Fruit fly (Drosophila melanogaster) whole organism, pupa: ENCODE data around the gene CG15882.

Source experiments
- CG10348 ChIP-seq: fragments of 200-800 bp; sonication (Bioruptor generic); IDR thresholded peaks from 2 replicates; pipeline ENCODE4 v1.3.6; 2022; ENCODE audit warnings: missing biosample characterization, missing genetic modification characterization
- CG12605 ChIP-seq: fragments of 200-800 bp; sonication (Bioruptor generic); IDR thresholded peaks from 2 replicates; pipeline ENCODE4 v1.3.6; 2022; ENCODE audit warnings: missing biosample characterization, missing genetic modification characterization
- CG13204 ChIP-seq: fragments of 200-800 bp; sonication (Bioruptor generic); optimal IDR thresholded peaks from 2 replicates; lab custom pipeline; 2018; ENCODE audit warnings: missing biosample characterization, mild to moderate bottlenecking, missing genetic modification characterization, moderate library complexity
- CG14655 ChIP-seq: fragments of 200-800 bp; sonication (Bioruptor generic); optimal IDR thresholded peaks from 3 replicates; lab custom pipeline; 2017; ENCODE audit warnings: mild to moderate bottlenecking, missing biosample characterization, missing genetic modification reagents, missing genetic modification characterization
- CG15710 ChIP-seq: fragments of 200-800 bp; sonication (Bioruptor generic); optimal IDR thresholded peaks from 2 replicates; lab custom pipeline; 2018; ENCODE audit warnings: missing biosample characterization, mild to moderate bottlenecking, missing genetic modification characterization, moderate library complexity
- CG17806 ChIP-seq: fragments of 200-800 bp; sonication (Bioruptor generic); optimal IDR thresholded peaks from 2 replicates; lab custom pipeline; 2018; ENCODE audit warnings: missing biosample characterization, mild to moderate bottlenecking, missing genetic modification characterization, moderate library complexity
- CG32121 ChIP-seq: fragments of 200-800 bp; sonication (Bioruptor generic); IDR thresholded peaks from 2 replicates; pipeline ENCODE4 v1.3.6; 2022; ENCODE audit warnings: missing biosample characterization, missing genetic modification characterization
- CG34367 ChIP-seq: fragments of 200-800 bp; sonication (Bioruptor generic); optimal IDR thresholded peaks from 2 replicates; lab custom pipeline; 2018; ENCODE audit warnings: missing biosample characterization, mild to moderate bottlenecking, missing genetic modification characterization
- CG4496 ChIP-seq: fragments of 200-800 bp; sonication (Bioruptor generic); IDR thresholded peaks from 3 replicates; pipeline ENCODE4 v1.3.6; 2022; ENCODE audit warnings: missing biosample characterization, missing genetic modification characterization
- CG8159 ChIP-seq: fragments of 200-800 bp; sonication (Bioruptor generic); optimal IDR thresholded peaks from 3 replicates; lab custom pipeline; 2018; ENCODE audit warnings: missing biosample characterization, mild to moderate bottlenecking, missing genetic modification characterization, moderate library complexity
- CG8301 ChIP-seq: fragments of 200-800 bp; sonication (Bioruptor generic); optimal IDR thresholded peaks from 2 replicates; lab custom pipeline; 2018; ENCODE audit warnings: missing biosample characterization, mild to moderate bottlenecking, missing genetic modification characterization
- CG9948 ChIP-seq: fragments of 200-800 bp; sonication (Bioruptor generic); optimal IDR thresholded peaks from 2 replicates; lab custom pipeline; 2018; ENCODE audit warnings: missing biosample characterization, mild to moderate bottlenecking, missing genetic modification characterization, moderate library complexity
- D1 ChIP-seq: fragments of 200-800 bp; sonication (Bioruptor generic); optimal IDR thresholded peaks from 2 replicates; lab custom pipeline; 2018; ENCODE audit warnings: missing biosample characterization, mild to moderate bottlenecking, missing genetic modification characterization, moderate library complexity
- EcR ChIP-seq: fragments of 200-800 bp; sonication (Bioruptor generic); optimal IDR thresholded peaks from 3 replicates; lab custom pipeline; 2019; ENCODE audit warnings: missing biosample characterization, missing genetic modification characterization, mild to moderate bottlenecking, moderate library complexity, missing genetic modification reagents
- Ets98B ChIP-seq: fragments of 200-800 bp; sonication (Bioruptor generic); IDR thresholded peaks from 2 replicates; pipeline ENCODE4 v1.3.6; 2022; ENCODE audit warnings: missing biosample characterization, missing genetic modification characterization
- Pif1A ChIP-seq: fragments of 200-800 bp; sonication (Bioruptor generic); optimal IDR thresholded peaks from 3 replicates; lab custom pipeline; 2016; ENCODE audit warnings: missing biosample characterization, missing genetic modification characterization
- Pif1B ChIP-seq: fragments of 200-800 bp; sonication (Bioruptor generic); optimal IDR thresholded peaks from 3 replicates; lab custom pipeline; 2016; ENCODE audit warnings: missing biosample characterization, missing genetic modification characterization
- Snoo ChIP-seq: fragments of 200-800 bp; sonication (Bioruptor generic); optimal IDR thresholded peaks from 3 replicates; lab custom pipeline; 2017; ENCODE audit warnings: missing biosample characterization, mild to moderate bottlenecking, missing genetic modification characterization, inconsistent platforms
- fd96Ca ChIP-seq: fragments of 200-800 bp; sonication (Bioruptor generic); IDR thresholded peaks from 3 replicates; pipeline ENCODE4 v1.3.6; 2022; ENCODE audit warnings: missing biosample characterization, missing genetic modification characterization
- gl ChIP-seq: fragments of 200-800 bp; sonication (Bioruptor generic); optimal IDR thresholded peaks from 2 replicates; lab custom pipeline; 2018; ENCODE audit warnings: missing biosample characterization, mild to moderate bottlenecking, missing genetic modification characterization
- rn ChIP-seq: fragments of 200-800 bp; sonication (Bioruptor generic); IDR thresholded peaks from 2 replicates; pipeline ENCODE4 v1.3.6; 2022; ENCODE audit warnings: missing biosample characterization, missing genetic modification characterization

CG15882 gene

dm6 chrX:19162249-19162914 is 38.2 kb upstream of the CG15882 start:
- TF ChIP-seq CG32121 (GFP tag; lab: Robert Waterston, UW) = peak; percentile 45; the same call in 1 of the 2 replicates
- peak; percentile 54; the same call in 1 of the 3 replicates for TF ChIP-seq fd96Ca
- peak; percentile 41; the same call in 2 of the 3 replicates for TF ChIP-seq CG4496 (GFP tag; lab: Robert Waterston, UW)
- TF ChIP-seq CG13204 (GFP tag; lab: Kevin White, UChicago) = peak; percentile 43
- no peak for TF ChIP-seq D1
- peak; percentile 69 for TF ChIP-seq CG9948 (tag; lab: Kevin White, UChicago)
- TF ChIP-seq Pif1A (GFP tag; lab: Kevin White, UChicago) = peak; percentile 86
- TF ChIP-seq rn (GFP tag; lab: Robert Waterston, UW) = 0 out of 2 replicates have a peak, but pooled peaks have one; percentile 42
- no peak for TF ChIP-seq EcR (GFP tag; lab: Kevin White, UChicago)
- TF ChIP-seq Pif1B (GFP tag; lab: Kevin White, UChicago) = peak; percentile 80
- peak; percentile 36 for TF ChIP-seq Ets98B (GFP tag; lab: Robert Waterston, UW)
- no peak for TF ChIP-seq CG12605 (GFP tag; lab: Robert Waterston, UW)
- peak; percentile 79 for TF ChIP-seq CG34367 (tag; lab: Kevin White, UChicago)
- peak; percentile 64 for TF ChIP-seq CG14655
- TF ChIP-seq CG17806 (tag; lab: Kevin White, UChicago) = peak; percentile 51
- TF ChIP-seq CG8159 = peak; percentile 69
- TF ChIP-seq gl (tag; lab: Kevin White, UChicago) = peak; percentile 43
- TF ChIP-seq CG8301 = peak; percentile 52
- peak; percentile 78 for TF ChIP-seq CG15710 (tag; lab: Kevin White, UChicago)
- TF ChIP-seq CG10348 (GFP tag; lab: Robert Waterston, UW) = no peak
- peak; percentile 49 for TF ChIP-seq Snoo (tag; lab: Kevin White, UChicago)

- TF ChIP-seq CG4496 (GFP tag; lab: Robert Waterston, UW) (no peak), Ets98B (GFP tag; lab: Robert Waterston, UW) (no peak), CG10348 (GFP tag; lab: Robert Waterston, UW) (no peak), CG14655 (peak; percentile 40), CG12605 (GFP tag; lab: Robert Waterston, UW) (no peak), fd96Ca (no peak), CG32121 (GFP tag; lab: Robert Waterston, UW) (no peak), rn (GFP tag; lab: Robert Waterston, UW) (no peak), Pif1B (GFP tag; lab: Kevin White, UChicago) (no peak), Snoo (tag; lab: Kevin White, UChicago) (no peak), D1 (peak; percentile 21), CG9948 (tag; lab: Kevin White, UChicago) (peak; percentile 44), EcR (GFP tag; lab: Kevin White, UChicago) (no peak), CG8301 (peak; percentile 20), CG8159 (peak; percentile 69), Pif1A (GFP tag; lab: Kevin White, UChicago) (no peak), gl (tag; lab: Kevin White, UChicago) (no peak), CG13204 (GFP tag; lab: Kevin White, UChicago) (peak; percentile 47), CG34367 (tag; lab: Kevin White, UChicago) (peak; percentile 32), CG17806 (tag; lab: Kevin White, UChicago) (peak; percentile 7), CG15710 (tag; lab: Kevin White, UChicago) (peak; percentile 52)
Observed at dm6 chrX:19160635-19161407, 36.6 kb upstream of the CG15882 start.

DNA sequence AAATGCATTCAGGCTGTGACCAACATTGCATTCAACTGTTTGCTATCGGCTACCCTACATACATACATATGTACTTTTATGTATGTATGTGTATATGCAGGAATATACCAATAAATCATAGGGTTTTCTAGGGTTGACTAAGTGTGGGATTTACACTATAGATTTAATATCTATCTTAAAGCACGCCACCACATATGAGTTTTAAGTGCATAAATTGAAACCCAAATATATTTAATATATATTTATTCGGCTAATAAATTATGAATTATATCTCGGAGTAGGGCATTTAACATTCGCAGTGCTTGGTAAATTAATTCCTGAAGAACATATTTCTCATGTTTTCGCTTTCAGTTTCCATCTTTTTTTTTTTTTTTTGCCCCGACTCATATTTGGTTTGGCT is 35.8 kb upstream of the CG15882 start:
- TF ChIP-seq rn (GFP tag; lab: Robert Waterston, UW) (no peak), CG8301 (peak; percentile 42), Snoo (tag; lab: Kevin White, UChicago) (peak; percentile 80), CG9948 (tag; lab: Kevin White, UChicago) (peak; percentile 84), gl (tag; lab: Kevin White, UChicago) (no peak), fd96Ca (no peak), EcR (GFP tag; lab: Kevin White, UChicago) (no peak), CG10348 (GFP tag; lab: Robert Waterston, UW) (no peak), D1 (peak; percentile 31), CG13204 (GFP tag; lab: Kevin White, UChicago) (no peak), CG8159 (peak; percentile 80), CG34367 (tag; lab: Kevin White, UChicago) (peak; percentile 85), CG12605 (GFP tag; lab: Robert Waterston, UW) (no peak), Ets98B (GFP tag; lab: Robert Waterston, UW) (peak; percentile 21), CG4496 (GFP tag; lab: Robert Waterston, UW) (no peak; the same call in 2 of the 3 replicates), Pif1B (GFP tag; lab: Kevin White, UChicago) (peak; percentile 53), CG17806 (tag; lab: Kevin White, UChicago) (peak; percentile 66), CG32121 (GFP tag; lab: Robert Waterston, UW) (no peak; the same call in 1 of the 2 replicates), CG15710 (tag; lab: Kevin White, UChicago) (peak; percentile 84), CG14655 (peak; percentile 69), Pif1A (GFP tag; lab: Kevin White, UChicago) (no peak)

DNA sequence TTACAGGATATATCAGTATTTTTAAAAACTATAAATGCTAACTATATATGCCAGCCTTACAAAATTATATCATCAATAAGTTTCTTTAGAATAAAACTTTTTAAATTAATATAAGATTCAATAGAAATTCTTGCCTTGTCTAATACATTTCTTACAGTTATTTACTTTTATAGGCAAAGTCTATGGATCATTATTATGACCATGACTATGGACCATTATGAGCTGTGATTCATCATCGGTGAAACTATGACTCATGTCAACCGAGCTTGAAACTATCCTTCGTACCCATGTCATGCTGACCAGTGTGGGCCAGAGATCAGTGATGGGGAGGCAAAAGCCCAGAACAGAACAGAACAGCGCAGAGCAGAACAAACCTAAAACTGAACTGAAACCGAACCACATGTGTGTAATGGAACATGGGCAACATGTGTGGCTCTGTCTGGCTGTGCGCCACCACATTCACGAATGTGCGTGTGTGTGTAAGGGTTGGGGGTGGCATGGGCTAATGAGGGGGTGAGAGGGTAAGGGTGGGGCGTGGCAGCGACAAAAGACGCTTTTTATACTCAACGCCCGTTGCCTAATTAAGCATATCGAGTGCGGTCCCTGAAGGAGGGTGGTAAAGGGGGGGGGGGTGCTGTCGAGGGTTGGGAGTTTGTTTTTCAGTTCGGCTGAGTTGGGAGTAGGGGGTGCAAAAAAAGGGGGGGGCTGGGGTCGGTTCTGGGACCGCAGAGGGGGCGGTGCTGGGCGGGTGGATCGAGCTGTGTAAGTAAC is 34.5 kb upstream of the CG15882 start:
- no peak for TF ChIP-seq Pif1A (GFP tag; lab: Kevin White, UChicago)
- TF ChIP-seq CG10348 (GFP tag; lab: Robert Waterston, UW) = no peak
- no peak for TF ChIP-seq CG13204 (GFP tag; lab: Kevin White, UChicago)
- TF ChIP-seq CG34367 (tag; lab: Kevin White, UChicago) = no peak
- no peak for TF ChIP-seq CG17806 (tag; lab: Kevin White, UChicago)
- no peak for TF ChIP-seq CG12605 (GFP tag; lab: Robert Waterston, UW)
- TF ChIP-seq CG8301 = no peak
- no peak for TF ChIP-seq fd96Ca
- no peak for TF ChIP-seq CG32121 (GFP tag; lab: Robert Waterston, UW)
- no peak for TF ChIP-seq gl (tag; lab: Kevin White, UChicago)
- peak; percentile 20 for TF ChIP-seq CG15710 (tag; lab: Kevin White, UChicago)
- TF ChIP-seq CG14655 = peak; percentile 50
- no peak for TF ChIP-seq D1
- peak; percentile 19 for TF ChIP-seq CG9948 (tag; lab: Kevin White, UChicago)
- TF ChIP-seq Snoo (tag; lab: Kevin White, UChicago) = no peak
- TF ChIP-seq CG4496 (GFP tag; lab: Robert Waterston, UW) = no peak
- no peak for TF ChIP-seq rn (GFP tag; lab: Robert Waterston, UW)
- TF ChIP-seq Pif1B (GFP tag; lab: Kevin White, UChicago) = no peak
- TF ChIP-seq CG8159 = peak; percentile 60
- no peak for TF ChIP-seq Ets98B (GFP tag; lab: Robert Waterston, UW)
- TF ChIP-seq EcR (GFP tag; lab: Kevin White, UChicago) = no peak
- TF ChIP-seq, all 21 proteins: peak for 4
